Worm (Caenorhabditis elegans): ENCODE results near the gene C17A2.4.

- TF ChIP-seq nhr-25 (tag; optimal IDR thresholded peaks at IDR 0.05) (no peak), ceh-82 (tag; optimal IDR thresholded peaks at IDR 0.05) (no peak), ztf-11 (tag; optimal IDR thresholded peaks at IDR 0.05) (no peak), mdl-1 (tag; optimal IDR thresholded peaks at IDR 0.05) (no peak), nhr-12 (tag; optimal IDR thresholded peaks at IDR 0.05) (no peak), ama-1 (optimal IDR thresholded peaks at IDR 0.05) (no peak), unc-62 (GFP tag; optimal IDR thresholded peaks at IDR 0.05) (no peak), snpc-4 (tag; optimal IDR thresholded peaks at IDR 0.05) (no peak), pqm-1 (tag; optimal IDR thresholded peaks at IDR 0.05) (no peak), ceh-28 (tag; optimal IDR thresholded peaks at IDR 0.05) (no peak), elt-1 (tag; optimal IDR thresholded peaks at IDR 0.05) (no peak), fos-1 (tag; optimal IDR thresholded peaks at IDR 0.05) (no peak)
These were observed 7.3 kb upstream of the C17A2.4 start, which contains the start of gene F54D10.9 for ce11 chrII:3832383-3832782.

Data from whole organism, L3 larva.